Fruit fly (Drosophila melanogaster) S2 (cell line): Measurements from ENCODE around the gene mmd.

Experiments
- CG8478 ChIP-seq: fragments of >200 bp; optimal IDR thresholded peaks from 2 replicates; lab custom pipeline; 2018
- CTCF ChIP-seq, 2 experiments: fragments of >200 bp; optimal IDR thresholded peaks; 2 replicates each; lab custom pipeline; 2018

The mmd gene

DNA sequence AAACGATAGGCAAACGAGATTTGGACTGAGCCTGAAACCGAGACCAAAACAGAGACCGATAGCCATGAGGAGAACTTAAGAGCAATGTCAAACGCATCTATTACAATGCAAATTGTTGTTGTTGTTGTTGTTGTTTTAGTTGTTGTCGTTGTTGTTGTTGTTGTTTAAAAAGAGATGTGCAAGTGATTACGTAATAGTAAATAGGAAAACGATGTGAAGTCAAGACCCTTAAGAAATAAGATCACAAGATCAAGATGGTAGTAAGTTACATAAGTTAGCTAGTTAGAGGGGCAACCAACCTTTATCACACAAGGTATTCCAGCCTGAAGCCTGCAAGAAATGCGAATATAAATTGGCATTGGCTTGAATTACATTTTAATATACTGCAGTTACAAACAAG is 22.9 kb downstream of the mmd start:
- TF ChIP-seq CTCF (optimal IDR thresholded peaks at IDR 0.05; lab: Kevin White, UChicago) = no peak
- no peak for TF ChIP-seq CG8478 (lab: Kevin White, UChicago)

DNA sequence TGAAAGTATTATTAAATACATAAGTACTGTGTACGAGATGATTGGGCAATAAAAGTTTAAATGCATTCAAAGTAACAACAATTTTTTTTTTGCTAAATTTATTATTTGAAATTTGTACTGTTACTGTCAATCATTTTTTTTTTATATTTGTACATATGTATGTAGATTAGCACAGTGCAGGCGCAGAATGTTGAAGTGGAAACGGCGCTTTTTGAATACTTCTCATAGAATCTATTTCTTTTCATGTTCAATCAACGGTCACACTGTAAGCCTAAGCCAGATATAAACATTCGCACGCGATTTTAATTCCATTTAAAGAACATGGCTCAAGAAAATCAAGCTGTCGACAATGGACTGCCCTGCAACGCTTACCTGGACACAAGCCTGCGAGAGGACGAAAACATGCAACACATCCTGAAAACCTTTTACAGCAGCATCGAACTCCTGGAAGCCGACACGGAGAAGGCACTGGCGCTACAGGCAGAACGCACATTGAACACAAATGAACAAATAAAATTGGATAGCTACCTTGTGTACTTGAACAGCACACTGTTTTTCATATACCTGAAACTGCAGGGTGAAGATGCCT is 28.1 kb downstream of the mmd start, which contains the start of gene Rrp47:
Gene Rrp47, plus strand, starts transcription at position 163 of the 589 bp plus-strand sequence.
- TF ChIP-seq CTCF (optimal IDR thresholded peaks at IDR 0.05; lab: Kevin White, UChicago) (no peak), CG8478 (lab: Kevin White, UChicago) (no peak)

DNA sequence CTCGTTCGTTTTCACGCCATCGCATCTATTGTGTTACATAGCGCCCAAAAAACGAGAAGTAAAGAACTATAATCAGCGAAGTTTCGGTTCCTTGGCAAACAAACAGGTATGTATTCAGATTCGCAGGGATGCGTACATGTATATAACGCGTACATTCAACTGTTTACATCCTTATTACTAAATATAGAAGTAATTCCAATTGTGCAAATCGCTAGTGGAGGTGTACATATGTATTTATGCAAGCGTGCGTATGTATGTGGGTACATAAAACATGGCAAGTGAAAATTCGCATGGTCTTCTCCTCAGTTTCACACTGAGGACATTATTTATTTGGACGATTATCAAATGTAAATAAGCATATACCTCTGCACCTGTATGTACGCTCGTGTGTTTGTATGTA is 31.4 kb downstream of the mmd start:
- no peak for TF ChIP-seq CG8478 (lab: Kevin White, UChicago)
- TF ChIP-seq CTCF (optimal IDR thresholded peaks at IDR 0.05; lab: Kevin White, UChicago) = no peak

DNA sequence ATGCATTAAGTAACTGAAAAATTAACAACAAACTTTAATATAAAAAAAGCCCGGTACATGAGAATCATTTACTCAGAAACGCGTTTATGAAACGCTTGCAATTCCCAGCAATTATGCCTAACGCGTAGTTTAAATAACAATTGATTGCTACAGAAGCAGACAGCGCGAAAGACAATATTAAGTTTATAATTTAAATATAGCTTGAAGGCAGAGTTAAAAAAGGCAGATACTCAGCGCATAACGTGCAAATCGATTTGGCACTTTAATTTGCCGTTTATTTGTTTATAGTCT is 32.1 kb downstream of the mmd start, which contains the start of gene CG8924:
Gene CG8924, plus strand, starts transcription at position 122 of the 291 bp plus-strand sequence.
- TF ChIP-seq CG8478 (lab: Kevin White, UChicago) (no peak), CTCF (optimal IDR thresholded peaks at IDR 0.05; lab: Kevin White, UChicago) (no peak)

DNA sequence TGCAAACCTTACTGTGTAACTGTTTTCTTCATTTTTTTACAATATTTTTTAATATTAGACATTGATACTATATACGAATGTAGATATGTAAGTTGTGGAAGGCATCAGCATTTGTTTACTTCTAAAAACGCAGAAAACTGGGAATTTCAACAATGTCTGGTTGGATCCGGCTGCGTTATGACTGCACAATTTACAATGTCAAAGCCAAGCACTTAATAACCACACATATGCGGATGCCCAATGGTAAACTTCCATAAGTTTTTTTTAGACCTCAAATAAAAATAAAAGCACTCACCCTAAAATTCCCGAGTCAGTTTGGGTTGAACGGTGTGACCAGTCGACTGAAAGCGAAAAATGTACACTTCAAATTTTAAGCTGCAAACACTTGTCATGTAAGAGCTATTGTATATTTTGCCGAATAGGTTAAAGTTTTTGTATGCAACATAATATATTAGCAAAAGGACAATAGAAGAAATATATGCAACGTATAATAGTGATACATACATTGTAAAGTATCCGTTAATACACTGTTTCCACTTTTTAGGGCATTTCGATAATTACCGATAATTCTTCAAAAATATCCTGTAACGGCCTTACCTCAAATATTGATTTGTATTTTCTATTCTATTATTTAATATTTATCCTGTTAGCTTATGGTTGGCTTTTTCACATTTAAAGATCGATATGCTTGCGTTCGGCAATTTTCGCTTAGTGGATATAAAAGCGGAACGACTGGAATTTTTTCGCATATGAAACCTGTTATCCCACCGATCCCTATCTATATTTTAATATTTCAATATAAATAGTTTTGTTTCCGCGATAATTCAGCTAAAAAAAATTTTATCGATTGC is 32.6 kb downstream of the mmd start, which contains the start of gene Stim:
Gene Stim, minus strand, starts transcription at position 347 of the 851 bp plus-strand sequence.
- TF ChIP-seq CG8478 (lab: Kevin White, UChicago) = no peak
- no peak for TF ChIP-seq CTCF (optimal IDR thresholded peaks at IDR 0.05; lab: Kevin White, UChicago)

DNA sequence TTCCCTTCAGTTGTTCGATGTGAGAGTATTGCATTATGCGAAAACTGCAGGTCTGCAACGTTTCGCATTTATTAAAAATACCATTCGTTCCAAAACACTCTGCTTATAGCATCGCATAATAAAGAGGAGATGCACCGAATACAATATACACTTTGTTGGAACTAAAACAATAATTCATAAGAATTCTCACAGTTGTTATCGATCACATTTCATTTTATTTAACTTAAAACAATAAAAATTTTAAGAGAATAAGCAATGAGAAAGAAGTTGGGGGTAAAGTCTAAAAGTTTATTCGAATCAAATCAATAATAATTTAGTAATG is 38.8 kb downstream of the mmd start:
- no peak for TF ChIP-seq CTCF (optimal IDR thresholded peaks at IDR 0.05; lab: Kevin White, UChicago)
- no peak for TF ChIP-seq CG8478 (lab: Kevin White, UChicago)

DNA sequence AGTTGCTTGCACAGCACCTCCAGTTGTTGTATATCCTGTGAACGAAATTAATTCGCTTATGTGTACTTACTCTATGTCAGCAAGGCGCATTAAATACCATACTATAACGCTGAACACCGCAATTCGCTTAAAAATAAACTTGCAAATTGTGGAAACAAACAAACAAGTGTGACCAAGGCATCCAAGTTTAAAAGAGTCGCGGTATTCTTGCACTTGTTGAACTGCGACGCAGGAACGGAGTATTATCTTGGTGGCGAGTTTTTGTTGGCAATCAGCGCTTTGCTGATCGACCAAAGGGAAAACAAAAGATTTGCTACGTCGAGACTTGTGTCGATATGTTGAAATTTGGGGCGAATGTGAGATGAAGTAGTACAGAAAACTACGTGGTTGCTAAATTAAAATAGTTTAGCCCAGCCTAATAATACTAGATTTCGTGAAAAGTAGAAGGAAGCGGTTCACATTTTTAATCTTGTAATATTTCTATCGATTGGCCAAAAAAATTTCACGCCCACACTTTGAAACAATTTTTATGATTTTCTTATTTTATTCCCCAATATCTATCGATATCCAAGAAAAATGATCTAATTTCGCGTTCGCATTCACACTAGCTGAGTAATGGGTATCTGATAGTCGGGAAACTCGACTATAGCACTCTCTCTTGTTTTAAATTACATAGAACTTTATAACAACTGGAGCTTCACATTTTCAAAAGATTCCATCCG is 39.3 kb downstream of the mmd start, which contains the start of gene Ranbp16:
Gene Ranbp16, minus strand, starts transcription at position 364 of the 722 bp plus-strand sequence.
- TF ChIP-seq CG8478 (lab: Kevin White, UChicago) (no peak), CTCF (optimal IDR thresholded peaks at IDR 0.05; lab: Kevin White, UChicago) (no peak)

DNA sequence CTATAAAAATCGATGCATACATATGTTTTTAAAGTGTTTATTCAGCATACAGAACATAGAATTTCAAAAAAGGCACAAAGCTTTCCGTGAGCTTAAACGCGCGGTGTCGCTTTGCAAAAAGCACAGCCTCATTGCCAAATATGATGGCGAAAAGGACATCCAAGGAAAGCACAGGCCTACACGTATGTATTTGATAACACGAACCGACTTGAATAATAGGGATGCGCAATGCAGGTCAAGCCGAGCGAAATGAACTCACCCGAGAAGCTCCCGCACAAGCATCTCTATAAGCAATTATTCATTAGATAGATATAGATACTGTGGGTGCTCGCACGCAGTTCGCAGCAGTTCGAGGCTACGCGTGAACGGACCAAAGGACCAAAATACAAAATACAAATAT is 48.2 kb downstream of the mmd start, which contains the start of gene Lcch3:
Gene Lcch3, plus strand, starts transcription at position 301 of the 400 bp plus-strand sequence.
- TF ChIP-seq CTCF (optimal IDR thresholded peaks at IDR 0.05; lab: Kevin White, UChicago) (no peak), CG8478 (lab: Kevin White, UChicago) (no peak)

DNA sequence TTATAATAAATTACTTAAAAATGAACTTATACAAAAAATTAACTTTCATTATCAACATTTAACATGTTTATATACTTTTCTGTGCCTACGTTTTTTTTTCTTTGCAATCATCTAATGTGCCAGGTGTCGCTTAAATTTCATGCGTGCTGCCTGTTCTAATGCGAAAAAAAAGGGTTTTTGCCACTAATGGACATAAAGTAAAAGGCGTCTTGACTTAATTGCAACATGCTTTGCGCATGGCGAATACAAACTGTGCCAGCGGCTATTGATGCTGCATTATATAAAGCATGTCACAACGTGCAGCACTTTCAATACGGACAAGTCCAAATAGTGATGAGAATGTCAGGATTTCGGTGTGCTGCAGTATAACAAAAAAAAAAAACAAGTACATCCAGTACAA is 51.3 kb downstream of the mmd start, which contains the start of gene CG8916:
Gene CG8916, plus strand, starts transcription at position 301 of the 400 bp plus-strand sequence.
- no peak for TF ChIP-seq CG8478 (lab: Kevin White, UChicago)
- no peak for TF ChIP-seq CTCF (optimal IDR thresholded peaks at IDR 0.05; lab: Kevin White, UChicago)

DNA sequence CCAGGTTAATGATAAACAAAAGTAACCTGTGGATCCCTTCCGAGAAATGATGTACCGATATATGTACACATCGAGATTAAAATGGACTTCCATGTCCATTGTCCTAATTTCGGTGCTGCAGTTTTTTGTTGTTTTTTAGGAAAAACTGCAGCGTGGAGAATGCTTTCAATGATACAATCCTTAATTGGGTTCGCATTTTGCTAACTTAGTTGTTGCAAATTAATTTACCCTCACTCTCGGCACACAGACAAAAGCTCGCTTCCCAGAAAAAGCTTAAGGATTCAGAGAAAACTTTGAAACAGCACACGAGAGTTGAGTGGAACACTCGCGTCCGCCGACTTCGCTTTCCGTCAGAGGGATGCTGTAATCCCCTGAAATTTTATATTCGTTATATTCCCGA is 62.4 kb downstream of the mmd start, which contains the start of gene Lrp4:
Gene Lrp4, plus strand, starts transcription at position 301 of the 400 bp plus-strand sequence.
- TF ChIP-seq CG8478 (lab: Kevin White, UChicago) = no peak

DNA sequence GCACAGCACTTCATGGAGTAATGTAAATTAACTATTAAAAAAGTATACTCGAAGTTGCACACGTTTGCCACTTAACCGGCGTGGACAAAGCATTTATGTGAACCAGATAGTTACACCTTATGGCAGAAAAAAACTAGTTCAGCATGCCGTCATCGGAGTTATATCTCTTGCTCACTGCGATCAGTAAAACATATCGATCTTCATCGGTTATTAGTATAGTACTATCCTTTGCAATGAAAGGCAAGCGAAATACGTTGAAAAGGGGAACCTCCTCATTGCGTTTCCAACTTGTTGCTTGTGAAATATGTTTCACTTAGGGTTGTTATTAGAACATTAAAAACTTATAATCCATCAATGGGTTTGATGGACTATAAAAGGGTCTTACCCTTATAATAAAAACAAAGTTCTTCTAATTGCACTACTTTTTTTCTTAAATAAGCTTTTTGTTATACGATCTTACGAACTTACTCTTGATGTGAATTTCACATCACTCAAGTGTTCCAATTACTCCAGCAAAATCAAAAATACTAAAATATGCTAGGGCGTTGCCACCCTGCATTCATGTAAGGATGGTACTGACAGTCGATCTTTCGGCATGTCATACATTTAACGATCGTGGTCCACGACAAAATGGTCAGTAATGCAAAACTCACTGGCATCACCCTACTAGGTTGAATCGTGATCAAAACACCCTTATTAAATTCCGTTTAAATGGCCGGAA is 63.2 kb downstream of the mmd start, which contains the start of gene CycD:
Gene CycD, minus strand, starts transcription at position 113 of the 721 bp plus-strand sequence.
- TF ChIP-seq CG8478 (lab: Kevin White, UChicago) (no peak), CTCF (optimal IDR thresholded peaks at IDR 0.05; lab: Kevin White, UChicago) (no peak)
